Fruit fly (Drosophila melanogaster): ENCODE measurements around the gene Ir85a.

The Ir85a gene

DNA sequence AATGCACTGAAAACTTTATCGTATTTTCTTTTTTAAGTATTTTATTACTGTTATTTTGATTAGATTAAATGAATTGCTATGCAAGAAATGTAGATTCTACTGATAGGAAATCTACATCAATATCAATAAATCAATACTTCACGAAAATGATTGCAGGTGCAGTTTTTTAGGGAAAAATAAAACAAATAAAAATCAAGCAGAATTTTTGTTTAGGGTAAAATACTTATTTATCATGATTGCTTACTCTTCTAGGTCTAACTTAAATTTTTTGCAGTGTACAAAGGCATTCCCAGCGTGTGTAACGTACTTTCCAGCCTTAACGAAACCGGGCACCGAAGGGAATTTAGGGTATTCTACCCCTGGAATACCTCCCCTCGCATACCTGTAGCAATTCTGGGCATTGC, 14.0 kb downstream of the Ir85a start (continued):
- no peak for TF ChIP-seq CG10147 (GFP tag; optimal IDR thresholded peaks at IDR 0.05)
- peak; percentile 77 for TF ChIP-seq Usf (GFP tag; optimal IDR thresholded peaks at IDR 0.05)
- no peak for TF ChIP-seq CG16779 (GFP tag; IDR thresholded peaks at IDR 0.05)
- TF ChIP-seq CG11560 (tag; IDR thresholded peaks at IDR 0.05), result no peak
- TF ChIP-seq schlank (tag; optimal IDR thresholded peaks at IDR 0.05), result no peak
- TF ChIP-seq CG9609 (GFP tag; optimal IDR thresholded peaks at IDR 0.05), result peak; percentile 63
- peak; percentile 90 for TF ChIP-seq CG8924 (tag; optimal IDR thresholded peaks at IDR 0.05)
- TF ChIP-seq CG13296 (GFP tag; optimal IDR thresholded peaks at IDR 0.05), result no peak
- no peak for TF ChIP-seq vnd (GFP tag; IDR thresholded peaks at IDR 0.05; ENCODE audit: partially characterized antibody)
- peak in 1 of 2 experiments; percentile 98 for TF ChIP-seq tll (GFP tag; optimal IDR thresholded peaks at IDR 0.05)
- TF ChIP-seq stc (GFP tag; IDR thresholded peaks at IDR 0.05), result no peak
- TF ChIP-seq D (optimal IDR thresholded peaks at IDR 0.05), result no peak
- peak; percentile 86 for TF ChIP-seq D (GFP tag; optimal IDR thresholded peaks at IDR 0.05)
- peak; percentile 51 for TF ChIP-seq PHDP (tag; optimal IDR thresholded peaks at IDR 0.05)
- TF ChIP-seq cad (GFP tag; optimal IDR thresholded peaks at IDR 0.05), result no peak
- TF ChIP-seq CG8944 (GFP tag; optimal IDR thresholded peaks at IDR 0.05), result peak; percentile 54
- TF ChIP-seq cg (GFP tag; optimal IDR thresholded peaks at IDR 0.05), result no peak
- TF ChIP-seq Chrac-16 (GFP tag; optimal IDR thresholded peaks at IDR 0.05), result peak; percentile 83
- peak; percentile 76 for TF ChIP-seq CG6689 (GFP tag; IDR thresholded peaks at IDR 0.05)
- TF ChIP-seq CG15479 (GFP tag; optimal IDR thresholded peaks at IDR 0.05), result peak; percentile 81
- TF ChIP-seq HHEX (GFP tag; optimal IDR thresholded peaks at IDR 0.05), result peak; percentile 9
- peak; percentile 85 for TF ChIP-seq Spps (tag; optimal IDR thresholded peaks at IDR 0.05)
- peak; percentile 89 for TF ChIP-seq CG31441 (GFP tag; IDR thresholded peaks at IDR 0.05)
- TF ChIP-seq Nf-YC (tag; optimal IDR thresholded peaks at IDR 0.05), result no peak
- peak; percentile 24 for TF ChIP-seq CHES-1-like (GFP tag; optimal IDR thresholded peaks at IDR 0.05)
- TF ChIP-seq fd96Cb (tag; optimal IDR thresholded peaks at IDR 0.05), result peak; percentile 76
- peak; percentile 75 for TF ChIP-seq CG6813 (GFP tag; optimal IDR thresholded peaks at IDR 0.05)
- no peak for TF ChIP-seq jigr1 (GFP tag; IDR thresholded peaks at IDR 0.05)
- TF ChIP-seq Dbx (GFP tag; IDR thresholded peaks at IDR 0.05), result no peak
- peak; percentile 89 for TF ChIP-seq CG16815 (GFP tag; optimal IDR thresholded peaks at IDR 0.05)
- peak; percentile 82 for TF ChIP-seq CG8388 (GFP tag; optimal IDR thresholded peaks at IDR 0.05)
- TF ChIP-seq CG6654 (GFP tag; optimal IDR thresholded peaks at IDR 0.05), result peak; percentile 22
- TF ChIP-seq CG2199 (GFP tag; IDR thresholded peaks at IDR 0.05), result no peak
- TF ChIP-seq CG2712 (tag; optimal IDR thresholded peaks at IDR 0.05), result peak; percentile 94
- TF ChIP-seq Hey (tag; optimal IDR thresholded peaks at IDR 0.05), result no peak
- TF ChIP-seq grau (tag; optimal IDR thresholded peaks at IDR 0.05), result peak; percentile 79
- peak; percentile 8 for TF ChIP-seq HLH54F (GFP tag; optimal IDR thresholded peaks at IDR 0.05)
- TF ChIP-seq HLH4C (GFP tag; IDR thresholded peaks at IDR 0.05; ENCODE audit: partially characterized antibody), result no peak
- peak; percentile 32 for TF ChIP-seq NfI (GFP tag; optimal IDR thresholded peaks at IDR 0.05)
- no peak for TF ChIP-seq Hand (GFP tag; optimal IDR thresholded peaks at IDR 0.05)
- TF ChIP-seq eyg (GFP tag; optimal IDR thresholded peaks at IDR 0.05), result no peak
- TF ChIP-seq CG12942 (GFP tag; optimal IDR thresholded peaks at IDR 0.05), result peak; percentile 52
- TF ChIP-seq CG10654 (GFP tag; optimal IDR thresholded peaks at IDR 0.05), result peak; percentile 59
- peak; percentile 60 for TF ChIP-seq CG30020 (tag; optimal IDR thresholded peaks at IDR 0.05)
- peak; percentile 76 for TF ChIP-seq twi (tag; optimal IDR thresholded peaks at IDR 0.05)
- TF ChIP-seq ERR (GFP tag; optimal IDR thresholded peaks at IDR 0.05), result no peak
- no peak for TF ChIP-seq CG2129 (GFP tag; IDR thresholded peaks at IDR 0.05; ENCODE audit: partially characterized antibody)
- TF ChIP-seq luna (GFP tag; optimal IDR thresholded peaks at IDR 0.05), result no peak
- TF ChIP-seq dpn (GFP tag; optimal IDR thresholded peaks at IDR 0.05), result peak; percentile 48 to 56
- peak; percentile 73 for TF ChIP-seq Oli (tag; optimal IDR thresholded peaks at IDR 0.05)
- TF ChIP-seq CG4424 (GFP tag; optimal IDR thresholded peaks at IDR 0.05), result peak; percentile 85

All from whole organism, embryonic.